Fruit fly (Drosophila melanogaster) whole organism, embryonic: Measurements from ENCODE around the gene RpS9.

ENCODE experiments used
- ATbp ChIP-seq: fragments of 200-800 bp; sonication (Bioruptor generic); optimal IDR thresholded peaks from 2 replicates; lab custom pipeline; 2017; ENCODE audit warnings: missing biosample characterization, mild to moderate bottlenecking, missing genetic modification characterization, missing genetic modification reagents
- CG10321 ChIP-seq: fragments of 200-800 bp; sonication (Bioruptor generic); IDR thresholded peaks from 2 replicates; pipeline ENCODE4 v1.3.6; 2022; ENCODE audit warnings: missing biosample characterization, missing genetic modification characterization
- CG11504 ChIP-seq: fragments of 200-800 bp; sonication (Bioruptor generic); optimal IDR thresholded peaks from 3 replicates; lab custom pipeline; 2019; ENCODE audit warnings: missing biosample characterization, mild to moderate bottlenecking, missing genetic modification characterization, moderate library complexity
- CG12155 ChIP-seq: fragments of 200-800 bp; sonication (Bioruptor generic); optimal IDR thresholded peaks from 3 replicates; lab custom pipeline; 2016; ENCODE audit warnings: missing biosample characterization, missing genetic modification characterization
- CG13296 ChIP-seq: fragments of 200-800 bp; sonication (Bioruptor generic); optimal IDR thresholded peaks from 3 replicates; lab custom pipeline; 2018; ENCODE audit warnings: missing biosample characterization, mild to moderate bottlenecking, missing genetic modification characterization
- CG15479 ChIP-seq: fragments of 200-800 bp; sonication (Bioruptor generic); optimal IDR thresholded peaks from 3 replicates; lab custom pipeline; 2019; ENCODE audit warnings: missing biosample characterization, mild to moderate bottlenecking, missing genetic modification characterization, moderate library complexity
- CG17328 ChIP-seq: fragments of 200-800 bp; sonication (Bioruptor generic); IDR thresholded peaks from 2 replicates; pipeline ENCODE4 v1.3.6; 2022; ENCODE audit warnings: missing biosample characterization, missing genetic modification characterization
- CG17829 ChIP-seq: fragments of 200-800 bp; optimal IDR thresholded peaks from 2 replicates; lab custom pipeline; 2019; ENCODE audit warnings: missing biosample characterization, mild to moderate bottlenecking, missing genetic modification characterization, moderate library complexity
- CG1792 ChIP-seq: fragments of 200-800 bp; sonication (Bioruptor generic); optimal IDR thresholded peaks from 2 replicates; lab custom pipeline; 2016; ENCODE audit warnings: missing biosample characterization, missing genetic modification characterization
- CG2116 ChIP-seq: fragments of 200-800 bp; sonication (Bioruptor generic); optimal IDR thresholded peaks from 3 replicates; lab custom pipeline; 2018; ENCODE audit warnings: missing biosample characterization, mild to moderate bottlenecking, missing genetic modification characterization
- CG4282 ChIP-seq: fragments of 200-800 bp; sonication (Bioruptor generic); optimal IDR thresholded peaks from 2 replicates; lab custom pipeline; 2016; ENCODE audit warnings: missing biosample characterization, missing genetic modification characterization
- CG4328 ChIP-seq: fragments of 200-800 bp; sonication (Bioruptor generic); optimal IDR thresholded peaks from 3 replicates; lab custom pipeline; 2017; ENCODE audit warnings: missing biosample characterization, missing genetic modification reagents, missing genetic modification characterization
- CG6175 ChIP-seq: fragments of 200-800 bp; sonication (Bioruptor generic); IDR thresholded peaks from 3 replicates; pipeline ENCODE4 v1.3.6; 2022; ENCODE audit warnings: missing biosample characterization, missing genetic modification characterization
- CG7928 ChIP-seq: fragments of 200-800 bp; sonication (Bioruptor generic); optimal IDR thresholded peaks from 2 replicates; lab custom pipeline; 2017; ENCODE audit warnings: missing biosample characterization, mild to moderate bottlenecking, missing genetic modification characterization
- CG8478 ChIP-seq: fragments of >200 bp; optimal IDR thresholded peaks from 2 replicates; lab custom pipeline; 2018
- CG9727 ChIP-seq: fragments of 200-800 bp; sonication (Bioruptor generic); optimal IDR thresholded peaks from 3 replicates; lab custom pipeline; 2017; ENCODE audit warnings: missing biosample characterization, mild to moderate bottlenecking, missing genetic modification characterization
- CTCF ChIP-seq: fragments of 200-800 bp; sonication (Bioruptor generic); optimal IDR thresholded peaks from 2 replicates; lab custom pipeline; 2017; ENCODE audit warnings: missing biosample characterization, mild to moderate bottlenecking, missing genetic modification characterization, moderate library complexity
- Chrac-16 ChIP-seq: fragments of 200-800 bp; sonication (Bioruptor generic); optimal IDR thresholded peaks from 3 replicates; lab custom pipeline; 2016; ENCODE audit warnings: missing biosample characterization, missing genetic modification characterization
- D ChIP-seq, 2 experiments: fragments of 200-800 bp in 1 of 2; fragments of >200 bp in 1 of 2; sonication (Bioruptor generic) in 1 of 2; optimal IDR thresholded peaks; 2 replicates in 1 of 2; 3 replicates in 1 of 2; lab custom pipeline; 2017; ENCODE audit warnings: mild to moderate bottlenecking in 1 of 2, missing biosample characterization in 1 of 2, missing genetic modification characterization in 1 of 2, missing genetic modification reagents in 1 of 2
- Dfd ChIP-seq, 2 experiments: fragments of >200 bp; optimal IDR thresholded peaks; 2 replicates each; lab custom pipeline; 2017; ENCODE audit warnings: missing biosample characterization in 2 of 2, missing genetic modification characterization in 2 of 2
- Ets97D ChIP-seq: fragments of 200-800 bp; sonication (Bioruptor generic); optimal IDR thresholded peaks from 3 replicates; lab custom pipeline; 2016; ENCODE audit warnings: missing biosample characterization, missing genetic modification characterization
- H15 ChIP-seq: fragments of 200-800 bp; sonication (Bioruptor generic); IDR thresholded peaks from 3 replicates; pipeline ENCODE4 v1.3.6; 2022; ENCODE audit warnings: missing biosample characterization, missing genetic modification characterization
- HHEX ChIP-seq: fragments of 200-800 bp; sonication (Bioruptor generic); optimal IDR thresholded peaks from 3 replicates; lab custom pipeline; 2017; ENCODE audit warnings: missing biosample characterization, mild to moderate bottlenecking, missing genetic modification characterization, missing genetic modification reagents
- HLH4C ChIP-seq: fragments of 200-800 bp; sonication (Bioruptor generic); IDR thresholded peaks from 3 replicates; pipeline ENCODE4 v1.3.6; 2022; ENCODE audit warnings: missing biosample characterization, missing genetic modification characterization; ENCODE audit not compliant: partially characterized antibody
- Hmr ChIP-seq: fragments of 200-800 bp; sonication (Bioruptor generic); optimal IDR thresholded peaks from 3 replicates; lab custom pipeline; 2017; ENCODE audit warnings: mild to moderate bottlenecking, missing biosample characterization, missing genetic modification reagents, missing genetic modification characterization
- Jarid2 ChIP-seq: fragments of 200-800 bp; sonication (Bioruptor generic); optimal IDR thresholded peaks from 3 replicates; lab custom pipeline; 2017; ENCODE audit warnings: mild to moderate bottlenecking, missing biosample characterization, missing genetic modification reagents, missing genetic modification characterization
- Mrtf ChIP-seq: fragments of 200-800 bp; sonication (Bioruptor generic); IDR thresholded peaks from 3 replicates; pipeline ENCODE4 v1.3.6; 2022; ENCODE audit warnings: missing biosample characterization, missing genetic modification characterization
- NFAT ChIP-seq: fragments of 200-800 bp; sonication (Bioruptor generic); IDR thresholded peaks from 2 replicates; pipeline ENCODE4 v1.3.6; 2022; ENCODE audit warnings: missing biosample characterization, missing genetic modification characterization
- Nf-YC ChIP-seq: fragments of 200-800 bp; optimal IDR thresholded peaks from 3 replicates; lab custom pipeline; 2019; ENCODE audit warnings: missing biosample characterization, mild to moderate bottlenecking, missing genetic modification characterization, moderate library complexity
- PHDP ChIP-seq: fragments of 200-800 bp; sonication (Bioruptor generic); optimal IDR thresholded peaks from 3 replicates; lab custom pipeline; 2018; ENCODE audit warnings: missing biosample characterization, mild to moderate bottlenecking, missing genetic modification characterization, moderate library complexity
- Usf ChIP-seq: fragments of 200-800 bp; sonication (Bioruptor generic); optimal IDR thresholded peaks from 2 replicates; lab custom pipeline; 2017; ENCODE audit warnings: missing genotype, missing biosample characterization, missing genetic modification characterization
- ase ChIP-seq: fragments of 200-800 bp; sonication (Bioruptor generic); IDR thresholded peaks from 3 replicates; pipeline ENCODE4 v1.3.6; 2022; ENCODE audit warnings: missing biosample characterization, missing genetic modification characterization
- cas ChIP-seq: fragments of 200-800 bp; sonication (Bioruptor generic); IDR thresholded peaks from 2 replicates; pipeline ENCODE4 v1.3.6; 2022; ENCODE audit warnings: missing biosample characterization, missing genetic modification characterization
- cg ChIP-seq: fragments of 200-800 bp; sonication (Bioruptor generic); optimal IDR thresholded peaks from 3 replicates; lab custom pipeline; 2019; ENCODE audit warnings: missing biosample characterization, mild to moderate bottlenecking, missing genetic modification characterization, moderate library complexity
- dan ChIP-seq: fragments of 200-800 bp; sonication (Bioruptor generic); IDR thresholded peaks from 2 replicates; pipeline ENCODE4 v1.3.6; 2022; ENCODE audit warnings: missing biosample characterization, missing genetic modification characterization
- gcm ChIP-seq: fragments of 200-800 bp; sonication (Bioruptor generic); optimal IDR thresholded peaks from 2 replicates; lab custom pipeline; 2019; ENCODE audit warnings: missing biosample characterization, mild to moderate bottlenecking, missing genetic modification characterization, moderate library complexity
- her ChIP-seq: fragments of 200-800 bp; sonication (Bioruptor generic); optimal IDR thresholded peaks from 2 replicates; lab custom pipeline; 2016; ENCODE audit warnings: missing biosample characterization, missing genetic modification characterization
- jumu ChIP-seq: fragments of 200-800 bp; sonication (Bioruptor generic); optimal IDR thresholded peaks from 3 replicates; lab custom pipeline; 2016; ENCODE audit warnings: missing biosample characterization, missing genetic modification characterization
- lilli ChIP-seq: fragments of 200-800 bp; sonication (Bioruptor generic); optimal IDR thresholded peaks from 3 replicates; lab custom pipeline; 2016; ENCODE audit warnings: missing biosample characterization, missing genetic modification characterization
- lola ChIP-seq, 3 experiments: fragments of >200 bp in 2 of 3; fragments of 200-800 bp in 1 of 3; sonication (Bioruptor generic) in 1 of 3; optimal IDR thresholded peaks; 2 replicates each; lab custom pipeline; 2017 to 2019; ENCODE audit warnings: missing biosample characterization in 3 of 3, missing genetic modification characterization in 3 of 3, mild to moderate bottlenecking in 1 of 3, moderate library complexity in 1 of 3
- maf-S ChIP-seq: fragments of 200-800 bp; sonication (Bioruptor generic); optimal IDR thresholded peaks from 2 replicates; lab custom pipeline; 2016; ENCODE audit warnings: missing biosample characterization, missing genetic modification characterization
- nmo ChIP-seq: fragments of 200-800 bp; sonication (Bioruptor generic); optimal IDR thresholded peaks from 2 replicates; lab custom pipeline; 2018; ENCODE audit warnings: missing biosample characterization, mild to moderate bottlenecking, missing genetic modification characterization, moderate library complexity
- nom ChIP-seq: fragments of 200-800 bp; sonication (Bioruptor generic); optimal IDR thresholded peaks from 2 replicates; lab custom pipeline; 2017; ENCODE audit warnings: missing biosample characterization, missing genetic modification characterization, mild to moderate bottlenecking, moderate library complexity, missing genetic modification reagents
- pb ChIP-seq: fragments of 200-800 bp; sonication (Bioruptor generic); optimal IDR thresholded peaks from 3 replicates; lab custom pipeline; 2016; ENCODE audit warnings: missing biosample characterization, missing genetic modification characterization
- phol ChIP-seq: fragments of 200-800 bp; sonication (Bioruptor generic); optimal IDR thresholded peaks from 3 replicates; lab custom pipeline; 2018; ENCODE audit warnings: missing biosample characterization, mild to moderate bottlenecking, missing genetic modification characterization, moderate library complexity
- pnt ChIP-seq: fragments of 200-800 bp; sonication (Bioruptor generic); optimal IDR thresholded peaks from 3 replicates; lab custom pipeline; 2016; ENCODE audit warnings: missing biosample characterization, missing genetic modification characterization
- pum ChIP-seq: fragments of 200-800 bp; sonication (Bioruptor generic); optimal IDR thresholded peaks from 2 replicates; lab custom pipeline; 2016; ENCODE audit warnings: missing biosample characterization, missing genetic modification characterization
- repo ChIP-seq: fragments of 200-800 bp; sonication (Bioruptor generic); optimal IDR thresholded peaks from 2 replicates; lab custom pipeline; 2016; ENCODE audit warnings: missing biosample characterization, missing genetic modification characterization
- salm ChIP-seq: fragments of 200-800 bp; sonication (Bioruptor generic); optimal IDR thresholded peaks from 2 replicates; lab custom pipeline; 2018; ENCODE audit warnings: missing biosample characterization, mild to moderate bottlenecking, missing genetic modification characterization
- sens ChIP-seq: fragments of 200-800 bp; sonication (Bioruptor generic); peaks from one replicate; lab custom pipeline; 2016; ENCODE audit warnings: missing biosample characterization, missing genetic modification characterization
- tin ChIP-seq: fragments of 200-800 bp; sonication (Bioruptor generic); optimal IDR thresholded peaks from 3 replicates; lab custom pipeline; 2016; ENCODE audit warnings: missing biosample characterization, missing genetic modification characterization
- wor ChIP-seq: fragments of 200-800 bp; sonication (Bioruptor generic); IDR thresholded peaks from 2 replicates; pipeline ENCODE4 v1.3.6; 2022; ENCODE audit warnings: missing biosample characterization, missing genetic modification characterization

Gene RpS9

dm6 chr3L:9476829-9477228 is 34.5 kb downstream of the RpS9 start, which contains the start of the genes Uch-L5 and Jarid2 (continued):
- peak; percentile 40 for TF ChIP-seq nom (GFP tag; lab: Kevin White, UChicago)
- TF ChIP-seq CG7928 (GFP tag; lab: Kevin White, UChicago): peak; percentile 98
- TF ChIP-seq CG10321 (GFP tag; lab: Robert Waterston, UW): no peak
- peak; percentile 61 for TF ChIP-seq repo (GFP tag; lab: Kevin White, UChicago)
- TF ChIP-seq nmo (GFP tag; lab: Kevin White, UChicago): peak; percentile 57
- TF ChIP-seq CG13296 (GFP tag; lab: Kevin White, UChicago): peak; percentile 41
- 0 out of 3 replicates have a peak, but pooled peaks have one; percentile 40 for TF ChIP-seq H15
- no peak for TF ChIP-seq pb (GFP tag; lab: Kevin White, UChicago)
- TF ChIP-seq tin: peak; percentile 42
- no peak for TF ChIP-seq CG8478 (lab: Kevin White, UChicago)
- TF ChIP-seq CG6175 (GFP tag; lab: Robert Waterston, UW): no peak
- TF ChIP-seq NFAT: peak; percentile 69
- TF ChIP-seq Hmr: peak; percentile 55
- peak; percentile 72 for TF ChIP-seq CG17829 (tag; lab: Kevin White, UChicago)
- TF ChIP-seq salm (tag; lab: Kevin White, UChicago): no peak
- TF ChIP-seq HLH4C (GFP tag; lab: Robert Waterston, UW): no peak
- no peak for TF ChIP-seq PHDP (tag; lab: Kevin White, UChicago)
- no peak for TF ChIP-seq lola (GFP tag; optimal IDR thresholded peaks at IDR 0.05; lab: Kevin White, UChicago)
- peak; percentile 32 for TF ChIP-seq Chrac-16 (GFP tag; lab: Kevin White, UChicago)
- TF ChIP-seq Dfd (GFP tag; optimal IDR thresholded peaks at IDR 0.05; lab: Kevin White, UChicago): no peak
- TF ChIP-seq cg: peak; percentile 7
- no peak for TF ChIP-seq CG11504 (tag; lab: Kevin White, UChicago)
- peak; percentile 63 for TF ChIP-seq CG2116 (GFP tag; lab: Kevin White, UChicago)
- peak; percentile 46 for TF ChIP-seq Nf-YC (tag; lab: Kevin White, UChicago)
- TF ChIP-seq pum (GFP tag; lab: Kevin White, UChicago): peak; percentile 42
- TF ChIP-seq ATbp (GFP tag; lab: Kevin White, UChicago): no peak
- peak; percentile 72 for TF ChIP-seq lilli (GFP tag; lab: Kevin White, UChicago)
- TF ChIP-seq ase (GFP tag; lab: Robert Waterston, UW): 0 out of 3 replicates have a peak, but pooled peaks have one; percentile 11
- TF ChIP-seq sens: peak; percentile 88
- TF ChIP-seq HHEX (GFP tag; lab: Kevin White, UChicago): peak; percentile 36
- no peak for TF ChIP-seq CG4328 (GFP tag; lab: Kevin White, UChicago)
- no peak for TF ChIP-seq dan (GFP tag; lab: Robert Waterston, UW)
- peak; percentile 20 for TF ChIP-seq CG15479 (GFP tag; lab: Kevin White, UChicago)
- TF ChIP-seq Usf (GFP tag; lab: Kevin White, UChicago): no peak
- TF ChIP-seq cas: no peak
- TF ChIP-seq CG17328: no peak
- TF ChIP-seq jumu (GFP tag; lab: Kevin White, UChicago): peak; percentile 82
- TF ChIP-seq CG1792: no peak
- TF ChIP-seq phol: peak; percentile 100
- TF ChIP-seq pnt (GFP tag; lab: Kevin White, UChicago): peak; percentile 57
- TF ChIP-seq CG4282 (GFP tag; lab: Kevin White, UChicago): no peak
- peak; percentile 79 for TF ChIP-seq her
- TF ChIP-seq D (optimal IDR thresholded peaks at IDR 0.05; lab: Kevin White, UChicago): no peak
- no peak for TF ChIP-seq D (GFP tag; optimal IDR thresholded peaks at IDR 0.05; lab: Kevin White, UChicago)
- peak; percentile 68 for TF ChIP-seq maf-S
- TF ChIP-seq CG9727 (GFP tag; lab: Kevin White, UChicago): no peak
- TF ChIP-seq Ets97D (GFP tag; lab: Kevin White, UChicago): peak; percentile 96
- no peak for TF ChIP-seq Jarid2 (GFP tag; lab: Kevin White, UChicago)
- TF ChIP-seq wor (GFP tag; lab: Robert Waterston, UW): no peak
- peak; percentile 45 for TF ChIP-seq CG12155 (GFP tag; lab: Kevin White, UChicago)
- TF ChIP-seq Mrtf (GFP tag; lab: Robert Waterston, UW): no peak
- peak; percentile 17 for TF ChIP-seq gcm
- peak; percentile 59 for TF ChIP-seq CTCF (GFP tag; lab: Kevin White, UChicago)
